Worm (Caenorhabditis elegans) whole organism, midembryonic: Measurements from ENCODE around the gene F23A7.4.

Experiments used
- flt-1 ChIP-seq: fragments of 200-800 bp; sonication (Bioruptor generic); IDR thresholded peaks from 2 replicates; pipeline ENCODE4 v1.3.6; 2022; ENCODE audit warnings: missing genetic modification characterization, missing compliant biosample characterization
- klf-2 ChIP-seq: fragments of 200-800 bp; sonication (Bioruptor generic); conservative IDR thresholded peaks from 2 replicates; pipeline ENCODE4 v1.3.6; 2022; ENCODE audit warnings: missing genetic modification reagents, missing genetic modification characterization, missing compliant biosample characterization
- med-1 ChIP-seq: sonication (generic microtip); optimal IDR thresholded peaks from 2 replicates; lab custom pipeline; 2017; ENCODE audit warnings: missing genetic modification characterization, mild to moderate bottlenecking, missing compliant biosample characterization, antibody characterized with exemption, missing genetic modification reagents; ENCODE audit not compliant: insufficient read depth
- ref-1 ChIP-seq: fragments of 200-800 bp; sonication (Bioruptor generic); conservative IDR thresholded peaks from 2 replicates; pipeline ENCODE4 v1.3.6; 2022; ENCODE audit warnings: missing genetic modification reagents, missing genetic modification characterization, missing compliant biosample characterization
- tab-1 ChIP-seq: fragments of 200-800 bp; sonication (Bioruptor generic); IDR thresholded peaks from 2 replicates; pipeline ENCODE4 v1.3.6; 2022; ENCODE audit warnings: missing genetic modification characterization, missing compliant biosample characterization

ce11 chrX:16260077-16260476 lies 47.7 kb downstream of the F23A7.4 start:
- TF ChIP-seq med-1 (GFP tag; lab: Kevin White, UChicago) (no peak), flt-1 (GFP tag; lab: Robert Waterston, UW) (no peak), ref-1 (GFP tag; lab: Robert Waterston, UW) (no peak), tab-1 (GFP tag; lab: Robert Waterston, UW) (no peak), klf-2 (GFP tag; lab: Robert Waterston, UW) (no peak)
